Worm (Caenorhabditis elegans) whole organism, L1 larva: ENCODE measurements around the gene srh-234.

Source experiments
- aha-1 ChIP-seq: fragments of 150-350 bp; optimal IDR thresholded peaks from 2 replicates; lab custom pipeline; 2014; ENCODE audit warnings: missing biosample characterization, missing genetic modification characterization
- alr-1 ChIP-seq: fragments of 200-800 bp; sonication (Bioruptor generic); optimal IDR thresholded peaks from 2 replicates; lab custom pipeline; 2018; ENCODE audit warnings: borderline replicate concordance, mild to moderate bottlenecking, missing genetic modification characterization, missing compliant biosample characterization
- ama-1 ChIP-seq: fragments of 150-350 bp; optimal IDR thresholded peaks from 2 replicates; lab custom pipeline; 2014
- elt-2 ChIP-seq: sonication (generic microtip); optimal IDR thresholded peaks from 2 replicates; lab custom pipeline; 2016; ENCODE audit warnings: missing genetic modification characterization, mild to moderate bottlenecking, inconsistent platforms, missing compliant biosample characterization, missing genetic modification reagents
- elt-3 ChIP-seq, 6 experiments: fragments of 150-350 bp in 1 of 6; sonication (generic microtip); optimal IDR thresholded peaks; 2 replicates each; lab custom pipeline; 2017 to 2018; ENCODE audit warnings: missing biosample characterization in 6 of 6, missing genetic modification characterization in 6 of 6, inconsistent platforms in 1 of 6
- fkh-10 ChIP-seq: sonication (generic microtip); optimal IDR thresholded peaks from 2 replicates; lab custom pipeline; 2017; ENCODE audit warnings: missing biosample characterization, missing genetic modification reagents, missing genetic modification characterization
- lin-13 ChIP-seq: fragments of 150-350 bp; optimal IDR thresholded peaks from 2 replicates; lab custom pipeline; 2014; ENCODE audit warnings: missing biosample characterization, missing genetic modification reagents, missing genetic modification characterization
- lin-15B ChIP-seq: fragments of 150-350 bp; sonication (generic microtip); optimal IDR thresholded peaks from 3 replicates; lab custom pipeline; 2014; ENCODE audit warnings: missing biosample characterization, missing genetic modification characterization
- nhr-12 ChIP-seq: sonication (generic microtip); optimal IDR thresholded peaks from 2 replicates; lab custom pipeline; 2017; ENCODE audit warnings: missing biosample characterization, missing genetic modification characterization
- sox-4 ChIP-seq: sonication (generic microtip); optimal IDR thresholded peaks from 2 replicates; lab custom pipeline; 2016; ENCODE audit warnings: missing genetic modification characterization, missing compliant biosample characterization
- sptf-1 ChIP-seq: fragments of 150-350 bp; optimal IDR thresholded peaks from 2 replicates; lab custom pipeline; 2014; ENCODE audit warnings: missing biosample characterization, missing genetic modification characterization

DNA sequence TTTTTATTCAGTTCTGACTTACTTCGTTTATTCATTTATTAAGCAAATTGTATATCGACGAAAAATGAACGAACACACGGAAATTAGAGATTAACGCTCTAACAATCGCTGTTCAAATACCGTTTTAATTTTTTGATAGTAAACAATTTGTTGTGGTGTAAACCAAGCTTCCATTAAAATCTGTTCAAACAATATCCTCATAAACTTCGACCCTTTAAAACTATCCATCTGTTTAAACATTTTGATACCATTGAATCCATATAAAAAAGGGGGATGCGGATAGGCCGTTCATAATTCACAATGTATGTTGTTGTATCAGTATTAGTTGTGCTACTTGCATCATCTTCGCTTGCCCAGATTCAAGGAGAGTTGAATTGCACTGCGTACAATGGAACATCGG lies 25.1 kb downstream of the srh-234 start, which contains the start of gene F07C4.6:
- TF ChIP-seq elt-2 (tag; lab: Kevin White, UChicago) (no peak), nhr-12 (no peak), sptf-1 (tag; lab: Kevin White, UChicago) (no peak), lin-15B (no peak), ama-1 (lab: Kevin White, UChicago) (no peak), lin-13 (GFP tag; lab: Kevin White, UChicago) (no peak), fkh-10 (GFP tag; lab: Kevin White, UChicago) (no peak), sox-4 (tag; lab: Kevin White, UChicago) (no peak), alr-1 (tag; lab: Kevin White, UChicago) (no peak), elt-3 (tag; optimal IDR thresholded peaks at IDR 0.05; lab: Kevin White, UChicago) (no peak), aha-1 (tag; lab: Kevin White, UChicago) (no peak)
